Fruit fly (Drosophila melanogaster) whole organism, embryonic: ENCODE measurements around the gene UQCR-6.4L.

Source experiments
- Ada2b ChIP-seq: fragments of 200-800 bp; sonication (Bioruptor generic); IDR thresholded peaks from 2 replicates; pipeline ENCODE4 v1.3.6; 2022; ENCODE audit warnings: missing biosample characterization, missing genetic modification characterization
- CG10654 ChIP-seq: fragments of 200-800 bp; sonication (Bioruptor generic); optimal IDR thresholded peaks from 2 replicates; lab custom pipeline; 2016; ENCODE audit warnings: missing biosample characterization, missing genetic modification characterization
- CG11093 ChIP-seq: fragments of 200-800 bp; sonication (Bioruptor generic); IDR thresholded peaks from 3 replicates; pipeline ENCODE4 v1.3.6; 2022; ENCODE audit warnings: missing biosample characterization, missing genetic modification characterization
- CG12219 ChIP-seq: fragments of 200-800 bp; sonication (Bioruptor generic); optimal IDR thresholded peaks from 3 replicates; lab custom pipeline; 2018; ENCODE audit warnings: missing biosample characterization, mild to moderate bottlenecking, missing genetic modification characterization
- CG12236 ChIP-seq: fragments of 200-800 bp; sonication (Bioruptor generic); optimal IDR thresholded peaks from 2 replicates; lab custom pipeline; 2016; ENCODE audit warnings: missing biosample characterization, missing genetic modification characterization
- CG12391 ChIP-seq: fragments of 200-800 bp; sonication (Bioruptor generic); optimal IDR thresholded peaks from 3 replicates; lab custom pipeline; 2018; ENCODE audit warnings: missing biosample characterization, mild to moderate bottlenecking, missing genetic modification characterization, moderate library complexity
- CG12744 ChIP-seq: fragments of 200-800 bp; sonication (Bioruptor generic); optimal IDR thresholded peaks from 2 replicates; lab custom pipeline; 2016; ENCODE audit warnings: missing biosample characterization, missing genetic modification characterization
- CG15479 ChIP-seq: fragments of 200-800 bp; sonication (Bioruptor generic); optimal IDR thresholded peaks from 3 replicates; lab custom pipeline; 2019; ENCODE audit warnings: missing biosample characterization, mild to moderate bottlenecking, missing genetic modification characterization, moderate library complexity
- CG17912 ChIP-seq: fragments of 200-800 bp; sonication (Bioruptor generic); optimal IDR thresholded peaks from 2 replicates; lab custom pipeline; 2018; ENCODE audit warnings: missing biosample characterization, mild to moderate bottlenecking, missing genetic modification characterization
- CG30020 ChIP-seq: fragments of 200-800 bp; optimal IDR thresholded peaks from 2 replicates; lab custom pipeline; 2019; ENCODE audit warnings: missing biosample characterization, mild to moderate bottlenecking, missing genetic modification characterization, moderate library complexity
- CG31224 ChIP-seq: fragments of 200-800 bp; sonication (Bioruptor generic); IDR thresholded peaks from 2 replicates; pipeline ENCODE4 v1.3.6; 2022; ENCODE audit warnings: missing biosample characterization, missing genetic modification characterization
- CG3163 ChIP-seq: fragments of 200-800 bp; sonication (Bioruptor generic); optimal IDR thresholded peaks from 3 replicates; lab custom pipeline; 2016; ENCODE audit warnings: missing biosample characterization, missing genetic modification characterization
- CG33557 ChIP-seq: fragments of 200-800 bp; sonication (Bioruptor generic); optimal IDR thresholded peaks from 2 replicates; lab custom pipeline; 2019; ENCODE audit warnings: missing biosample characterization, mild to moderate bottlenecking, missing genetic modification characterization, moderate library complexity
- CG34376 ChIP-seq: fragments of 200-800 bp; sonication (Bioruptor generic); optimal IDR thresholded peaks from 2 replicates; lab custom pipeline; 2018; ENCODE audit warnings: missing biosample characterization, mild to moderate bottlenecking, missing genetic modification characterization
- CG4282 ChIP-seq: fragments of 200-800 bp; sonication (Bioruptor generic); optimal IDR thresholded peaks from 2 replicates; lab custom pipeline; 2016; ENCODE audit warnings: missing biosample characterization, missing genetic modification characterization
- CG4707 ChIP-seq: fragments of 200-800 bp; sonication (Bioruptor generic); optimal IDR thresholded peaks from 2 replicates; lab custom pipeline; 2018; ENCODE audit warnings: missing biosample characterization, mild to moderate bottlenecking, missing genetic modification characterization, moderate library complexity
- CG7271 ChIP-seq: fragments of 200-800 bp; sonication (Bioruptor generic); optimal IDR thresholded peaks from 2 replicates; lab custom pipeline; 2018; ENCODE audit warnings: missing biosample characterization, mild to moderate bottlenecking, missing genetic modification characterization, moderate library complexity
- CG8359 ChIP-seq: fragments of 200-800 bp; sonication (Bioruptor generic); optimal IDR thresholded peaks from 2 replicates; lab custom pipeline; 2017; ENCODE audit warnings: missing biosample characterization, mild to moderate bottlenecking, missing genetic modification characterization, borderline replicate concordance
- CG8944 ChIP-seq: fragments of 200-800 bp; sonication (Bioruptor generic); optimal IDR thresholded peaks from 3 replicates; lab custom pipeline; 2016; ENCODE audit warnings: missing biosample characterization, missing genetic modification characterization
- Dek ChIP-seq: fragments of 200-800 bp; sonication (Bioruptor generic); optimal IDR thresholded peaks from 3 replicates; lab custom pipeline; 2019; ENCODE audit warnings: missing biosample characterization, mild to moderate bottlenecking, missing genetic modification characterization, moderate library complexity
- Fer1 ChIP-seq: fragments of 200-800 bp; sonication (Bioruptor generic); optimal IDR thresholded peaks from 2 replicates; lab custom pipeline; 2017; ENCODE audit warnings: missing biosample characterization, mild to moderate bottlenecking, missing genetic modification characterization
- HHEX ChIP-seq: fragments of 200-800 bp; sonication (Bioruptor generic); optimal IDR thresholded peaks from 3 replicates; lab custom pipeline; 2017; ENCODE audit warnings: missing biosample characterization, mild to moderate bottlenecking, missing genetic modification characterization, missing genetic modification reagents
- HLH4C ChIP-seq: fragments of 200-800 bp; sonication (Bioruptor generic); IDR thresholded peaks from 3 replicates; pipeline ENCODE4 v1.3.6; 2022; ENCODE audit warnings: missing biosample characterization, missing genetic modification characterization; ENCODE audit not compliant: partially characterized antibody
- Hand ChIP-seq: fragments of 200-800 bp; sonication (Bioruptor generic); optimal IDR thresholded peaks from 2 replicates; lab custom pipeline; 2017; ENCODE audit warnings: mild to moderate bottlenecking, missing biosample characterization, missing genetic modification reagents, missing genetic modification characterization
- Kr ChIP-seq: fragments of 200-800 bp; sonication (Bioruptor generic); optimal IDR thresholded peaks from 2 replicates; lab custom pipeline; 2017; ENCODE audit warnings: missing biosample characterization, mild to moderate bottlenecking, missing genetic modification characterization
- Scr ChIP-seq: fragments of 200-800 bp; sonication (Bioruptor generic); IDR thresholded peaks from 2 replicates; pipeline ENCODE4 v1.3.6; 2022; ENCODE audit warnings: missing biosample characterization, missing genetic modification characterization; ENCODE audit not compliant: partially characterized antibody
- Sry-δ ChIP-seq: fragments of 200-800 bp; sonication (Bioruptor generic); optimal IDR thresholded peaks from 2 replicates; lab custom pipeline; 2016; ENCODE audit warnings: missing biosample characterization, missing genetic modification characterization
- Stat92E ChIP-seq, 3 experiments: fragments of >200 bp in 2 of 3; fragments of 200-800 bp in 1 of 3; sonication (Bioruptor generic) in 1 of 3; optimal IDR thresholded peaks; 2 replicates each; lab custom pipeline; 2017 to 2019; ENCODE audit warnings: missing biosample characterization in 3 of 3, missing genetic modification characterization in 3 of 3, mild to moderate bottlenecking in 1 of 3, moderate library complexity in 1 of 3
- TFAM ChIP-seq: fragments of 200-800 bp; sonication (Bioruptor generic); optimal IDR thresholded peaks from 2 replicates; lab custom pipeline; 2017; ENCODE audit warnings: missing biosample characterization, missing genetic modification characterization, inconsistent platforms
- br ChIP-seq: fragments of >200 bp; optimal IDR thresholded peaks from 2 replicates; lab custom pipeline; 2017
- bsh ChIP-seq, 2 experiments: fragments of 200-800 bp; sonication (Bioruptor generic); optimal IDR thresholded peaks; 2 replicates each; lab custom pipeline; 2017 to 2018; ENCODE audit warnings: mild to moderate bottlenecking in 2 of 2, missing biosample characterization in 2 of 2, missing genetic modification characterization in 2 of 2, moderate library complexity in 1 of 2
- btn ChIP-seq: fragments of 200-800 bp; sonication (Bioruptor generic); optimal IDR thresholded peaks from 2 replicates; lab custom pipeline; 2016; ENCODE audit warnings: missing biosample characterization, missing genetic modification characterization
- cas ChIP-seq: fragments of 200-800 bp; sonication (Bioruptor generic); IDR thresholded peaks from 2 replicates; pipeline ENCODE4 v1.3.6; 2022; ENCODE audit warnings: missing biosample characterization, missing genetic modification characterization
- chm ChIP-seq: fragments of 200-800 bp; sonication (Bioruptor generic); IDR thresholded peaks from 2 replicates; pipeline ENCODE4 v1.3.6; 2022; ENCODE audit warnings: missing biosample characterization, missing genetic modification characterization
- dysf ChIP-seq: fragments of 200-800 bp; sonication (Bioruptor generic); IDR thresholded peaks from 3 replicates; pipeline ENCODE4 v1.3.6; 2022; ENCODE audit warnings: missing biosample characterization, missing genetic modification characterization
- fd102C ChIP-seq: fragments of 200-800 bp; sonication (Bioruptor generic); optimal IDR thresholded peaks from 2 replicates; lab custom pipeline; 2018; ENCODE audit warnings: missing biosample characterization, mild to moderate bottlenecking, missing genetic modification characterization, moderate library complexity
- fu2 ChIP-seq: fragments of 200-800 bp; sonication (Bioruptor generic); optimal IDR thresholded peaks from 2 replicates; lab custom pipeline; 2016; ENCODE audit warnings: missing biosample characterization, missing genetic modification characterization
- h ChIP-seq: fragments of >200 bp; optimal IDR thresholded peaks from 2 replicates; lab custom pipeline; 2017
- hb ChIP-seq: fragments of 200-800 bp; sonication (Bioruptor generic); IDR thresholded peaks from 3 replicates; pipeline ENCODE4 v1.3.6; 2022; ENCODE audit warnings: missing biosample characterization, missing genetic modification characterization; ENCODE audit not compliant: partially characterized antibody
- her ChIP-seq: fragments of 200-800 bp; sonication (Bioruptor generic); optimal IDR thresholded peaks from 2 replicates; lab custom pipeline; 2016; ENCODE audit warnings: missing biosample characterization, missing genetic modification characterization
- lov ChIP-seq, 2 experiments: fragments of 200-800 bp in 1 of 2; fragments of >200 bp in 1 of 2; sonication (Bioruptor generic) in 1 of 2; IDR thresholded peaks in 1 of 2; optimal IDR thresholded peaks in 1 of 2; 2 replicates in 1 of 2; 3 replicates in 1 of 2; pipeline versions ENCODE4 v1.3.6 to Lab custom; 2017 to 2022; ENCODE audit warnings: missing biosample characterization in 1 of 2, missing genetic modification characterization in 1 of 2
- oc ChIP-seq: fragments of 200-800 bp; sonication (Bioruptor generic); optimal IDR thresholded peaks from 2 replicates; lab custom pipeline; 2018; ENCODE audit warnings: missing biosample characterization, mild to moderate bottlenecking, missing genetic modification characterization, moderate library complexity
- odd ChIP-seq: fragments of 200-800 bp; sonication (Bioruptor generic); optimal IDR thresholded peaks from 2 replicates; lab custom pipeline; 2017; ENCODE audit warnings: missing biosample characterization, mild to moderate bottlenecking, missing genetic modification characterization
- pita ChIP-seq: fragments of 200-800 bp; sonication (Bioruptor generic); optimal IDR thresholded peaks from 2 replicates; lab custom pipeline; 2017; ENCODE audit warnings: missing biosample characterization, mild to moderate bottlenecking, missing genetic modification characterization
- pros ChIP-seq: fragments of 200-800 bp; sonication (Bioruptor generic); optimal IDR thresholded peaks from 3 replicates; lab custom pipeline; 2019; ENCODE audit warnings: missing biosample characterization, mild to moderate bottlenecking, missing genetic modification characterization, moderate library complexity
- slp2 ChIP-seq: fragments of 200-800 bp; sonication (Bioruptor generic); optimal IDR thresholded peaks from 2 replicates; lab custom pipeline; 2016; ENCODE audit warnings: missing biosample characterization, missing genetic modification characterization
- tap ChIP-seq: fragments of 200-800 bp; optimal IDR thresholded peaks from 3 replicates; lab custom pipeline; 2019; ENCODE audit warnings: missing biosample characterization, mild to moderate bottlenecking, missing genetic modification characterization, moderate library complexity
- tgo ChIP-seq: fragments of 200-800 bp; sonication (Bioruptor generic); IDR thresholded peaks from 3 replicates; pipeline ENCODE4 v1.3.6; 2022; ENCODE audit warnings: missing biosample characterization, missing genetic modification characterization
- tup ChIP-seq: fragments of 200-800 bp; sonication (Bioruptor generic); optimal IDR thresholded peaks from 2 replicates; lab custom pipeline; 2016; ENCODE audit warnings: missing biosample characterization, mild to moderate bottlenecking, missing genetic modification characterization, moderate library complexity
- twi ChIP-seq: fragments of 200-800 bp; optimal IDR thresholded peaks from 2 replicates; lab custom pipeline; 2019; ENCODE audit warnings: missing biosample characterization, mild to moderate bottlenecking, missing genetic modification characterization, moderate library complexity

UQCR-6.4L gene

dm6 chr3L:16582678-16583315 is 16.2 kb downstream of the UQCR-6.4L start, which contains the start of gene Rpn12 (continued):
- TF ChIP-seq Hand (GFP tag; lab: Kevin White, UChicago) (no peak), CG4707 (GFP tag; lab: Kevin White, UChicago) (no peak), CG34376 (GFP tag; lab: Kevin White, UChicago) (no peak), CG31224 (GFP tag; lab: Robert Waterston, UW) (no peak), Dek (peak; percentile 7), CG12391 (tag; lab: Kevin White, UChicago) (peak; percentile 57), Kr (GFP tag; lab: Kevin White, UChicago) (no peak), HLH4C (GFP tag; lab: Robert Waterston, UW) (peak; percentile 89), CG8359 (GFP tag; lab: Kevin White, UChicago) (no peak), CG8944 (GFP tag; lab: Kevin White, UChicago) (no peak), CG3163 (GFP tag; lab: Kevin White, UChicago) (no peak), CG10654 (GFP tag; lab: Kevin White, UChicago) (no peak), CG33557 (no peak), chm (GFP tag; lab: Robert Waterston, UW) (no peak), TFAM (no peak), tap (tag; lab: Kevin White, UChicago) (no peak), Stat92E (GFP tag; optimal IDR thresholded peaks at IDR 0.05; lab: Kevin White, UChicago) (no peak), h (lab: Kevin White, UChicago) (no peak), CG12219 (GFP tag; lab: Kevin White, UChicago) (no peak), fu2 (GFP tag; lab: Kevin White, UChicago) (peak; percentile 24), Scr (peak; percentile 85), oc (no peak), CG7271 (tag; lab: Kevin White, UChicago) (no peak), hb (GFP tag; lab: Robert Waterston, UW) (peak; percentile 81), HHEX (GFP tag; lab: Kevin White, UChicago) (no peak), CG15479 (GFP tag; lab: Kevin White, UChicago) (no peak), fd102C (no peak), tup (GFP tag; lab: Kevin White, UChicago) (no peak), cas (GFP tag; lab: Robert Waterston, UW) (no peak), slp2 (peak; percentile 37), tgo (GFP tag; lab: Robert Waterston, UW) (no peak), her (GFP tag; lab: Kevin White, UChicago) (peak; percentile 35), CG30020 (tag; lab: Kevin White, UChicago) (peak; percentile 37), pita (GFP tag; lab: Kevin White, UChicago) (no peak), CG4282 (GFP tag; lab: Kevin White, UChicago) (no peak), btn (GFP tag; lab: Kevin White, UChicago) (no peak), CG12744 (no peak), pros (GFP tag; lab: Kevin White, UChicago) (no peak), bsh (GFP tag; optimal IDR thresholded peaks at IDR 0.05; lab: Kevin White, UChicago) (peak in 1 of 2 experiments; percentile 1), Sry-δ (GFP tag; lab: Kevin White, UChicago) (peak; percentile 90), twi (tag; lab: Kevin White, UChicago) (no peak), Ada2b (no peak), dysf (GFP tag; lab: Robert Waterston, UW) (no peak), odd (no peak), Fer1 (GFP tag; lab: Kevin White, UChicago) (peak; percentile 56), CG12236 (GFP tag; lab: Kevin White, UChicago) (no peak), CG11093 (GFP tag; lab: Robert Waterston, UW) (no peak), CG17912 (GFP tag; lab: Kevin White, UChicago) (no peak), lov (optimal IDR thresholded peaks at IDR 0.05; lab: Kevin White, UChicago) (no peak), lov (GFP tag; IDR thresholded peaks at IDR 0.05; lab: Robert Waterston, UW) (no peak), br (lab: Kevin White, UChicago) (no peak)
